Worm (Caenorhabditis elegans): ENCODE measurements around the gene lgc-25.

DNA sequence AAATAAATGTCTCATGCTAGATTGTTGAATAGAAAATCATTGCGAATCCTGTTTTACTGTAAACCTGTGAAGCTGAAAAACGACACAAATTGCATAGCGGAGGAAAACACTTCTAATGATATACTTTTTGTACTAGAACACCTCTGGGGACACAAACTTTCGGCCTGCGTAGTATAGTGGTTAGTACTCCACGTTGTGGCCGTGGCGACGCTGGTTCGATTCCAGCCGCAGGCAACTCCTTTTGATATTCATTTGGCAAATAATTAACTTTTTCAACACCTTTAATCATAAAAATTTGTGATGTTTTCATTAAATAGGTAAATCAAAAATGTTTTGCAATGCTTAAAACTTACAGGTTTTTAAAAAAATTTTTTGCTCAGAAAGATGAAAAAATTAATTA lies 26.7 kb downstream of the lgc-25 start:
- TF ChIP-seq mdl-1 (tag; optimal IDR thresholded peaks at IDR 0.05) (no peak), ceh-82 (tag; optimal IDR thresholded peaks at IDR 0.05) (no peak), fkh-10 (GFP tag; optimal IDR thresholded peaks at IDR 0.05) (no peak), elt-3 (tag; optimal IDR thresholded peaks at IDR 0.05) (no peak), snpc-4 (tag; optimal IDR thresholded peaks at IDR 0.05) (no peak), pqm-1 (tag; optimal IDR thresholded peaks at IDR 0.05) (no peak), egl-27 (tag; optimal IDR thresholded peaks at IDR 0.05) (no peak), nhr-76 (tag; optimal IDR thresholded peaks at IDR 0.05) (no peak), lin-15B (tag; optimal IDR thresholded peaks at IDR 0.05) (no peak), unc-62 (GFP tag; optimal IDR thresholded peaks at IDR 0.05) (no peak), nfya-1 (tag; optimal IDR thresholded peaks at IDR 0.05; ENCODE audit: insufficient read depth) (no peak), nhr-237 (tag; optimal IDR thresholded peaks at IDR 0.05) (no peak), nhr-43 (tag; optimal IDR thresholded peaks at IDR 0.05; ENCODE audit: poor library complexity, severe bottlenecking) (no peak)

Data from whole organism, L3 larva.